Worm (Caenorhabditis elegans) whole organism, early embryonic: ENCODE data around the gene sre-27.

ENCODE experiments used
- ceh-36 ChIP-seq: sonication (generic microtip); optimal IDR thresholded peaks from 2 replicates; lab custom pipeline; 2016; ENCODE audit warnings: missing genetic modification characterization, inconsistent platforms, missing compliant biosample characterization
- hnd-1 ChIP-seq: sonication (generic microtip); optimal IDR thresholded peaks from 2 replicates; lab custom pipeline; 2016; ENCODE audit warnings: missing genetic modification characterization, missing compliant biosample characterization
- pes-1 ChIP-seq: fragments of 200-800 bp; sonication (Bioruptor generic); IDR thresholded peaks from 2 replicates; pipeline ENCODE4 v1.3.6; 2022; ENCODE audit warnings: missing genetic modification reagents, missing genetic modification characterization, missing compliant biosample characterization

- TF ChIP-seq pes-1 = no peak
- TF ChIP-seq ceh-36 (tag; lab: Kevin White, UChicago) = no peak
- no peak for TF ChIP-seq hnd-1
These were observed 29.4 kb downstream of the sre-27 start, which contains the start of gene sre-41 for ce11 chrII:12387980-12388379.
